Fruit fly (Drosophila melanogaster): ENCODE data around the gene Nha1.

DNA sequence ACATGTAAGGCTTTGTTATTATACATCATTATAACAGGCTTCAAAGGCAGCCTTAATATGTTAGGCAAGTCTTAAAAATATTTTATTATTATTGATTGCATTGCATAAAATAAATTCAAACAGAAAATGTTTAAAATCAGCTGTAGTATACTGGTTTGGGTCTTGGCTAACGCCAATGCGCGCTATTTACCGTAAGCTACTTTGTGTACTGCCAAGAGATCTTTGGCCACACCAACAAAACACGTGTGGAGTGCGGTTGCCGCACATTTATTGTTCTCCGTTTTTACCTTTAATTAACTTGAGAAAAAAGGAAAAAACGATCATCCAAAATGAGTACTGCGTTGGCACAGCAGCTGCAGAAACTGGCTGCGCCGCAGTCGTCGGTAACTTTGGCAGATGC is 16.3 kb downstream of the Nha1 start:
- TF ChIP-seq tna (GFP tag; IDR thresholded peaks at IDR 0.05; ENCODE audit: partially characterized antibody) (no peak), CG31441 (GFP tag; IDR thresholded peaks at IDR 0.05) (no peak), Fer3 (tag; optimal IDR thresholded peaks at IDR 0.05) (no peak), Optix (GFP tag; IDR thresholded peaks at IDR 0.05) (no peak), jigr1 (GFP tag; IDR thresholded peaks at IDR 0.05) (no peak)
